Worm (Caenorhabditis elegans) whole organism, dauer: ENCODE results near the gene T19C4.5.

Experiments used
- unc-62 ChIP-seq: sonication (generic microtip); optimal IDR thresholded peaks from 2 replicates; lab custom pipeline; 2017; ENCODE audit warnings: missing biosample characterization, missing genetic modification reagents, missing genetic modification characterization

T19C4.5 gene

ce11 chrV:11155553-11155952, 16.5 kb upstream of the T19C4.5 start, which contains the start of gene srg-38:
Gene srg-38, minus strand, starts transcription at chrV:11155653.
- TF ChIP-seq unc-62 (GFP tag; lab: Kevin White, UChicago) = no peak

- no peak for TF ChIP-seq unc-62 (GFP tag; lab: Kevin White, UChicago)
Observed at ce11 chrV:11156589-11156988, 15.4 kb upstream of the T19C4.5 start.

ce11 chrV:11157947-11158346, 14.1 kb upstream of the T19C4.5 start, which contains the start of gene srg-42:
Gene srg-42, minus strand, starts transcription at chrV:11158047.
- no peak for TF ChIP-seq unc-62 (GFP tag; lab: Kevin White, UChicago)

- no peak for TF ChIP-seq unc-62 (GFP tag; lab: Kevin White, UChicago)
Observed at ce11 chrV:11161791-11162190, 10.2 kb upstream of the T19C4.5 start, which contains the start of gene srg-41. Gene srg-41, minus strand, starts transcription at chrV:11161891.

DNA sequence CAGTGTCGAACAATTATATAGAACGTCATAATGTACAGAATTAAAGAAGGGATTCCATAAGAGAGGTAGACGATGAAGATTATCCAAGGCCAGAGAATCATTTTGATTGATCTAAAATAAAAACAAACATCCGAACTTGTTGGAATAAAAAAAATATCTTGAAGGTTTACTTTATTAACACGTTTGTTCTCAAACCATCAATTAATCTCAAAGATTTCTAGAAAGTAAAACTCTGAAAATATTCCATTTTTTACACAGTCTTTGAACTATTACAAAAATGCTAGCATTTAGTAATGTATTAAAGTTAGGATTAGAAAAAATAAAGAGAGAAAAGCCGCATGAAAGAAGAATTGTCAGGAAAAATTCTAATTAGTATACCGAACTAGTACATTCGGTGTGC, 7.5 kb upstream of the T19C4.5 start, which contains the start of gene srg-40:
srg-40 (minus strand) TSS at position 101 of the 400 bp plus-strand sequence.
- no peak for TF ChIP-seq unc-62 (GFP tag; lab: Kevin White, UChicago)

DNA sequence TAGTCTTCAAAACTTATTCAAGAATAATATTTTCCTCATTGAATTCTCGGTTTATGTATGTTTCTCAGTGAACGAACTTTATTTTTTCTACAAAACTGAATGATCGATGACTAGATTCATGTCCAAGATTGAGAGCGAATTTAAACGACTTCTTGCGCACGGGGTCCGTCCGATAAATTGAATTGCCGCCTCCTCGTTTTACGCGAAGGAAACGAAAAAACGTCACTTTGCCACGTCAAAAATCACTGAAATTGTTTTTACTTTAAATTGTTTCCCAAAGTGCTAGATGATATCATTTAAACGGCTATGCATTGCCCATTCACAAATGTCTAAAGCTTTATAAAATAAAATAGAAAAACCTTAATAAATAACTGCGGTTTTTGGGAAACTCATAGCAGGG, 4.3 kb upstream of the T19C4.5 start:
- no peak for TF ChIP-seq unc-62 (GFP tag; lab: Kevin White, UChicago)

DNA sequence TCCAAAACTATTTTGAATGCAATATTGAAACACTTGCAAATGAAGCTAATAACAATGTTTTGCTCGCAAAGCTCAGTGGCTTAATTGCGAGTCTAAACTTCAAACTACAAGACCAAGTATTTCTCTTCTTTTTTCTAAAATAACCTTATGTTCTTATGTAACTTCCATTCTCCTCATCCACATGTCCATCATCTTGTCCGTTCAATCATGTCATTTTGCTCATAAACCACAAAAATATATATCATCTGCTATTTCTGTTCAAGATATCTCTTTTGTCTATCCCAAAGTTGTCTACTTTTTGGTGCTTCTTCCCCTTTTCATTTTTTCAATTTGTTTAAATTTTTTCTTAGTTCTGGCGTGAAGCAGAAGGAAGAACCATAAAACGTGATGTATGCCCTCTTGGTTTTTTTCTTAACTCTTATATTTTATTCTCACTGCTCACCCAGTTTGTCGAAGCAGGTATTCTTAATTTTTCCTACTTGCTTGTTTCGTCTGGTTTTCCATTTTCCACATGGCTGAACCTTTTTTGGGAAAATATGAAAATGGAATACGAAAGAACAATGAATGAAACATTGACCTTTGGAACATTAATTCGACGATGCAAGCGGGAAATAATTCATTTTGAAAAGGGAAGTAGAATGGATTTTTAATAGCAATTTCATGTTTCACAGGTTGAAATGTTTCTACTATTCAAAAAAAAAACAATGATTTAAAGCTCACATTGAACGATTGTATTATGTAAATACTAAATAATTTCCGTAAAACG, 1.3 kb upstream of the T19C4.5 start:
- TF ChIP-seq unc-62 (GFP tag; lab: Kevin White, UChicago) = no peak

ce11 chrV:11172667-11173066, 654 bp downstream of the T19C4.5 start:
- TF ChIP-seq unc-62 (GFP tag; lab: Kevin White, UChicago) = no peak

ce11 chrV:11174663-11175062, 2.6 kb downstream of the T19C4.5 start:
- TF ChIP-seq unc-62 (GFP tag; lab: Kevin White, UChicago) = no peak

ce11 chrV:11177577-11177976, 5.6 kb downstream of the T19C4.5 start, which contains the start of gene gpa-1:
Gene gpa-1, minus strand, starts transcription at chrV:11177677.
- TF ChIP-seq unc-62 (GFP tag; lab: Kevin White, UChicago) = no peak

DNA sequence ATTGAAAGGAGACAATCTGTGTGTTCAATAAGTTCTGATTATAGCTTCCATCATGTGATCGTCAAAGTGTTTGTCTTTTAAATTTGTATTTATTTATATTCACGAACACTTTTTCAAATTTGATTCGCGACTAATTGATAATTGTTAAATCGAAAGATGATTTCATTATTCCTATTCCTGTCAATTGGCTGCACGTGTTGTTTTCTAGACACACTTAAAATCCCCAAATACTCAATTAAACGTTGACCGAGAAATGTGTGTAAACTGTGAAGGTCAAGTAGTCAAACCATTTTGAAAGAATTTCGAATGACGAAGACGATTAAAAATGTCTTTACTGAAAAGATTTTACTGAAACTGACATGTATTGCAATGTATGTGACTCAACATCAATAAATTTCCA, 8.9 kb downstream of the T19C4.5 start:
- no peak for TF ChIP-seq unc-62 (GFP tag; lab: Kevin White, UChicago)

DNA sequence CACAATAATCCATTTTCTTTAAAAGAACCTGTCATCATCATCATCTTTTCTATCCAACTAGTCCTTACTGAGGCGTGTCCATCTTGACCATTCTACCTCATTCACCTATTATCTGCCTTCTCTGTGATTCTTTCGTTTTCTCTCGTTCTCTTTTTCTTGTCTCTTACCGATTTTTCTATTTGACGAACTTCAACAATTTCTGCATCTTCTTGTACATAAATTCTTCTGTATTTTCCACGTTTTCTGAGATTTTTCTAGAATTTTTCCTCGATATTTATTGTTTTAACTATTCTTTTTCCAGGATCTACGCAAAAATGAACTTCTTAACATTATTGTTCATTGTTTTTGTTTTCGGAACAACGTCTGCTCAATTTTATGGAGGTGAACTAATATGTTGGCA, 10.9 kb downstream of the T19C4.5 start, which contains the start of gene cnc-10:
cnc-10 (plus strand) TSS at position 301 of the 400 bp plus-strand sequence.
- no peak for TF ChIP-seq unc-62 (GFP tag; lab: Kevin White, UChicago)

DNA sequence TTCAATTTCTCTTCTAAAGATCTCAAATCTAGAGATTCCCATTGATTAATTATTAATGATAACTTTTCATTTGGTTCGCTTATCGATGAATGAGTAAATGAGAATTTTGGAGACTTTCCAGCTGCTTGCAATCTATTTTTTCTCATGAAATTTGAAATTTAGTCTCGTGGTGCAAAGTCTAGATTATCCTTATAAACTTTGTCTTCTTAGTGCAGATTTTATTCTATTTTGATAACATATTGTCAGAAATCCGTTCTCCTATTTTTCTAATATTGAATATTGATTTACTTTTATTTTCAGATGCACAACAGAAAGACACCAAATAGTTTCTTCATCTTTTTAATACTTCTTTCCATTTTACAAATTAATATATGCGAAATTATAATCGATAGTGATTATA, 19.0 kb downstream of the T19C4.5 start, which contains the start of gene lgc-49:
lgc-49 (plus strand) TSS at position 301 of the 400 bp plus-strand sequence.
- no peak for TF ChIP-seq unc-62 (GFP tag; lab: Kevin White, UChicago)

ce11 chrV:11196109-11196508, 24.1 kb downstream of the T19C4.5 start, which contains the start of gene clc-6:
Gene clc-6, minus strand, starts transcription at chrV:11196209.
- no peak for TF ChIP-seq unc-62 (GFP tag; lab: Kevin White, UChicago)

- TF ChIP-seq unc-62 (GFP tag; lab: Kevin White, UChicago) = no peak
Observed at ce11 chrV:11196631-11197258, 24.7 kb downstream of the T19C4.5 start.

DNA sequence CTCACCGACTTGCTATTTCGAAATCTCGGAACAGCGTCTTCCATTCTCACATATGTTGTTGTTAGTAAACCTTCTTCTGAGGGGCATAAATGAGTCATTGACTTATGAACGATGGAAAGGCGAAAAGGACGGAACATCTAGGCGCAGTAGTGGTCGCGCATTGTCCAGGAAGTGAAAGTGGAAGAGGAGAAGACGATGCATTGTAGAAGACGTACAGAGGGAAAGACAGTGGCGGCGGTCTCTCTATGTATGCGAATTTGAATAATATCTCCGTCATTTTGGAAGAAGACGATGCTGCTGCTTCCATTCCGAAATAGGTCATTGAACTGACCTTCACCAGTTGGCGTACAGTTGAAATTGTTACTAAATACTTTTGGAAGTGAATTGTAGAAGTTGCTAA, 26.1 kb downstream of the T19C4.5 start:
- TF ChIP-seq unc-62 (GFP tag; lab: Kevin White, UChicago) = no peak
